Worm (Caenorhabditis elegans) whole organism, dauer: ENCODE measurements around the gene srw-69.
"Not testable (repeated sequence)": the region's sequence is repeated elsewhere in the genome, so short reads cannot be mapped to it uniquely, and the experiment has no call there.

Source experiments
- unc-62 ChIP-seq: sonication (generic microtip); optimal IDR thresholded peaks from 2 replicates; lab custom pipeline; 2017; ENCODE audit warnings: missing biosample characterization, missing genetic modification reagents, missing genetic modification characterization

The srw-69 gene

ce11 chrV:7428880-7429279 lies at the start of gene srw-69:
srw-69 (minus strand) TSS chrV:7428980.
- TF ChIP-seq unc-62 (GFP tag; lab: Kevin White, UChicago), result no peak

ce11 chrV:7478404-7478803 lies 49.6 kb upstream of the srw-69 start, which contains the start of gene str-190:
str-190 (minus strand) TSS chrV:7478504.
- TF ChIP-seq unc-62 (GFP tag; lab: Kevin White, UChicago), result no peak

DNA sequence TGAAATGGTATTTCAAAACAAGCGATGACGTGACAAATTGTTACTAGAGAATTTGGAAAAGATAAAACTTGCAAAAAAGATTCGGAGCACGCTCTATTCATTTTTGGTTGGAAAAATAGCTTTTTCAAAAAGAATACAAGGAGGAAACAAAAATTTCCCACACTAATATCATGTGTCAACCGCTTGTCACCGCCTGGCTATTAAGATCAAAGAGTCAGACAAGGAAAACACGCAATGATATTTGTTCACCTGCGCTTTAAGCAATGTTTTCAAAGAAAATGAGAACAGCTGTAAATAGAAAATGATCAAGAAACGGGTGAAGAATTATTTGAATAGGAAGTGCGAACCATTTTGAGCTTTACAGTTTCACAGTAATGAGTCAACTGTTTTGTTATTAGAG lies 48.0 kb upstream of the srw-69 start, which contains the start of gene srh-125:
TSS of gene srh-125 (minus strand) at position 101 of the 400 bp plus-strand sequence.
- TF ChIP-seq unc-62 (GFP tag; lab: Kevin White, UChicago), result no peak

DNA sequence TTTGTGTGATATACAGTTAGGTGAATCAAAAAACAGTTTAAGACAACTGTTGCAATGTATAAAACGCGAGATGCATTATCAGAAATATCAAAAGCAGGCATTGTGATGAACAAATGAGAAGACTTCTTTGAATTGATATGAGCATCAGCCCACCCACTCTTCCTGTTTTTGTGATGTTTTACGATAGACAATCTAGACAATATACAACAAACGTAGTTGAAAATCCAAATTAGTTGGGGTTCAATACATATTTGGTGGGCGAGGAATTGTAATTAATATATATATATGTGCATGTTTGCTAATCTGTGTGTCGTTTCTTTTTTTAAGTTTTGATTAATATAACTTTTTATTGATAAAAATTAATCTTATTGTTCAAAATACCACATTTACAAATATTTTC lies 44.0 kb upstream of the srw-69 start, which contains the start of gene str-28:
TSS of gene str-28 (minus strand) at position 101 of the 400 bp plus-strand sequence.
- TF ChIP-seq unc-62 (GFP tag; lab: Kevin White, UChicago), result no peak

DNA sequence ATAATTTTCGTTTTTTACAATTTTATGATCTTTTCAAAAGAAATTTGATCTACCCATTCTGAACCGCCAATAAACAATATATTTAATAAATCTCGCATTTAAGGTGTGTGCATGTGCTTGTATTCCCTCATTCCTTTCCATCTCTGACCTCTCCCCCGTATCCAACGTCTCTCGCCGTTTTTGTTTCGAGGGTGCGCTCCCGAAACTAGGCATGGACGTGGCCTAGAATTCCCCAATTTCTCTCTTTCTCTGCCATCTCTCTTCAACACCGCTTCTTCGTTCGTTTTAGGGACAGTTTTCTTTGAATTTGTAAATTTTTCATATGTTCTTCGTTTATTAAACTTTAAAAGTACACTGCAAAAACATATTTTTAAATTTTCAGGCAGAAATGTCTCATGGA lies 36.7 kb upstream of the srw-69 start, which contains the start of gene F25E5.1:
TSS of gene F25E5.1 (plus strand) at position 376 of the 400 bp plus-strand sequence.
- TF ChIP-seq unc-62 (GFP tag; lab: Kevin White, UChicago), result no peak

DNA sequence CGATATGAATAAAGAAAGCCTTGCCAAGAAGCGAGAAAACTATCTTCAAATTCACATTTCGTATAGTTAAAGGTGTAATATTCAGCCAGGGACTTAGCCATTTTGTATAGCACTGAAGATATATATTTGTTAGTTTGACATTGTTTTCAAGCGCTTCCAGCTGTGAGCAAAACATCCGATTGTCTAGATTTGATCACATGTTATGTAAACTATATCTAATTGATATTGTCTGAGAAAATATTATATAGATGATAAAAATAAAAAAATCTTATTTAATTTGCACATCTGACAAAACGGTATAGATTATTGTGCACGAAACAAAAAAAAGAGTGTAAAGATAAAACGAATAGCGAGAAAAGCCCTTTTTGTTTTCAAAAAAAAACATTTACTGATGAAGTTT lies 35.9 kb upstream of the srw-69 start, which contains the start of gene srh-89:
TSS of gene srh-89 (minus strand) at position 101 of the 400 bp plus-strand sequence.
- no peak for TF ChIP-seq unc-62 (GFP tag; lab: Kevin White, UChicago)

DNA sequence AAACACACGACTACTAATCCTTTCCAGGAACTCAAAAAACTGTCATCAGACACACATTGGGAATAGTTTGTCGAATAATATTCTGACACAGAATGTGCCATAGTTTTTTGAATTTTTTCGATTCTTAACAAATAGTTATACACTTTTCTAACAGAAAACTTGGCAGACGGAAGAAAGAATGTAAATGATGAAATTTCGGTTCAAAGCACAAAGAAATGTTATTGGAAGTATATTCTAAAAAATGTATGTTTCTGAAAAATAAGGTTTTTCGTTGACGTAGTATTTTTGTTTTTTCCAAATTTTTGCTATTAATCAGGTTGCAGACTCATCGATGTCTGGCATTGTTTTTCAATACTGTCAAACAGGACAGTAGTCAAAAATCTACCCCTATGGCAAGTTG lies 32.1 kb upstream of the srw-69 start, which contains the start of gene srh-92:
TSS of gene srh-92 (minus strand) at position 101 of the 400 bp plus-strand sequence.
- TF ChIP-seq unc-62 (GFP tag; lab: Kevin White, UChicago), result no peak

DNA sequence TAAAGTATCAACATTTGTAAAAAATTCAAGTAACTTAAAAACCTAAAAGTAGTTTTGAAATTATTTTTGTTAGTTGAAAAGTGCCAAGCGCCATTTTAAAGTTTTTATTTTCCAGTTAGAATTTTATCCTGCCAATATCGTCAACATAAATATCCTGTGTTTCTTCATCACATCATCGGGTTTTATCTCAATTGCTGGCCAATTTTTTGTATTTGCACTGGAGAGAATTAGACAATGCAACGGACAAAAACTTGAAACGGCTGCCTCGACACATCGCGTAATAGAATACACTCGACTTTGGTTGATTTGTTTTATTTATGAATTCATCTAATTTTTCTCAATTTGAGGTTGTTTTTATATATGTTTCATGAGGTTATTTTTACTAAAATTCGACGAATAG lies 26.2 kb upstream of the srw-69 start, which contains the start of gene F25E5.2:
TSS of gene F25E5.2 (plus strand) at position 301 of the 400 bp plus-strand sequence.
- no peak for TF ChIP-seq unc-62 (GFP tag; lab: Kevin White, UChicago)

DNA sequence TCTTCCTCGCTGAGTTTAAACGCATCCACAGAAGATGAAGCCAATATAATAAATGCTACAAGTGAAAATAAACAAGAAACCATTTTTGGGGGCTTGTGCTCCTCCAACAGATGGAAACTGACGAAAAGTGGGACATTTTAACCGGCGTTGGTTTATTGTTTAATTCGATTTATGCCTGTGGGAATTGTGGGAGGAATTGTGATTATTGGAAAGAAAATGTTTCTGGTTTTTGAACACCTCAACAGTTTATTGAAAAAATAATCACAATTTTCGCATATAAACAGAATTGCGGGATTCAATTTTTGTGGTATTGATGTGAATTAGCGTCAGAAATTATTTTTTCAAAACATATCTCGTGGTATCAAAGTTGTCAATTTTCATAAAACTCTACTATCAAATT lies 25.5 kb upstream of the srw-69 start, which contains the start of gene try-8:
TSS of gene try-8 (minus strand) at position 101 of the 400 bp plus-strand sequence.
- TF ChIP-seq unc-62 (GFP tag; lab: Kevin White, UChicago), result no peak

- TF ChIP-seq unc-62 (GFP tag; lab: Kevin White, UChicago), result no peak
Measured at ce11 chrV:7451421-7451820, 22.6 kb upstream of the srw-69 start, which contains the start of gene try-11. try-11 (plus strand) TSS chrV:7451721.

- no peak for TF ChIP-seq unc-62 (GFP tag; lab: Kevin White, UChicago)
Measured at ce11 chrV:7449303-7449827, 20.6 kb upstream of the srw-69 start, which contains the start of gene try-12. try-12 (plus strand) TSS chrV:7449353.

DNA sequence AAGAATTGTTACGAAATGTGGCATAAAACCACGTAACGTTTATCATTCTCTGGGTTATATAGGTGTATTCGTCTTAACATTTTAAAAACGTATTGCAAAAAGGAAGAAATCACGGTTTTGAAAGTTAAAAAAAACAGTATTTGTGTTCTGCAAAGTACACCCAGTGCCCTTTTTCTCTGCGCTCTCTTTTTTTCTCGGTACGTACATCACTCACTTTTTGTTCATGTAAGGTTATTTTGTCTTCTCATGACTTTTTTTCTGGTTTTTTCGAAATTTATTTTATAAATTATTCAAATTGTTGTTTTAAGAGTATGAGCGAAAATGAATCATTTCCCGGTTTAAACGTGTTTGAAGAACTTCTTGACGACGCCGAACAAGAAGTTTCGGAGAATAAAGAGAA lies 18.2 kb upstream of the srw-69 start, which contains the start of gene F25E5.5:
TSS of gene F25E5.5 (plus strand) at position 301 of the 400 bp plus-strand sequence.
- TF ChIP-seq unc-62 (GFP tag; lab: Kevin White, UChicago), result no peak

ce11 chrV:7444331-7444730 lies 15.6 kb upstream of the srw-69 start, which contains the start of gene nhr-141:
nhr-141 (plus strand) TSS chrV:7444661.
- not testable (repeated sequence) for TF ChIP-seq unc-62 (GFP tag; lab: Kevin White, UChicago)

- no peak for TF ChIP-seq unc-62 (GFP tag; lab: Kevin White, UChicago)
Measured at ce11 chrV:7439807-7440206, 11.0 kb upstream of the srw-69 start, which contains the start of gene try-13. try-13 (plus strand) TSS chrV:7440107.

DNA sequence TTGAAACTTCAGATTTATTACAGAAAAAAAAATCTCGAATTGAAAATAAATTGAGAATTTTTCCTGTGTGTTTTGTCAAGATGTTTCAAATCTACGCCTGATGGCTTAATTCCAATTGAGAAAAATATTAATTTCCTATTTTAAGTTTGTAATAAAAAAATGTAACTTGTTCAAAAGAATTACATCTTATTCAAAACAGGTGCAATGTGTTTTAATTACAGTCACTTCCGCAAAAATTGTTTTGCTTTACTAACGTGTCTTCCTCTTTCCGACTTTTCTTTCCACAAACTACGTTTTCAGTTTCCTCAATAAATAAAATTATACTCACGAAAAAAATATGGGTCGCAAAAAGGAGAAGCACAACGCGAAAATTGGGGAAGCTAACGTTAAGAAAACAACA lies 9.2 kb upstream of the srw-69 start, which contains the start of gene F25E5.16:
TSS of gene F25E5.16 (plus strand) at position 301 of the 400 bp plus-strand sequence.
- no peak for TF ChIP-seq unc-62 (GFP tag; lab: Kevin White, UChicago)

DNA sequence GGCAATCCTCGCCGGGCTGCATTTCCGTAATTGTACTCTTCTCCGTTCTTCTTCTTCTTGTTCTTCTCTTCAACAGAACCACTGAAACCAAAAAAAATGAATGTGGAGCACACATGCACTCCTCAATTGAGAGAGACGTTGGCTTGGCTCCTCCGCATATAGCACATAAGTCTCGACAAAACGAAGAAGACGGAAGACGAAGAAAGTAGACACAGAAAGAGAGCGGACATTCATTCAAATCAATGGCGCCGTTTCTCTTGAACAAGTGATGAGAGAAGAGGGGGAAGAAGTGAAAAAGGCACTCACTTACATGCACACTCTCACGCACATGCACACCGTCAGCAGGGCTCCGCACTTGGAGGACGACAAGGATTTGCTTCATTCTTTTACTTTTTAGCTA lies 8.8 kb upstream of the srw-69 start, which contains the start of gene F25E5.9:
TSS of gene F25E5.9 (minus strand) at position 382 of the 400 bp plus-strand sequence.
- TF ChIP-seq unc-62 (GFP tag; lab: Kevin White, UChicago), result no peak
